Fruit fly (Drosophila melanogaster) whole organism, embryonic: ENCODE measurements around the gene SclA.

Experiments
- CG1024 ChIP-seq: fragments of 200-800 bp; sonication (Bioruptor generic); IDR thresholded peaks from 2 replicates; pipeline ENCODE4 v1.3.6; 2022; ENCODE audit warnings: missing biosample characterization, missing genetic modification characterization
- CG10462 ChIP-seq: fragments of 200-800 bp; sonication (Bioruptor generic); optimal IDR thresholded peaks from 2 replicates; lab custom pipeline; 2016; ENCODE audit warnings: missing biosample characterization, missing genetic modification characterization
- CG10565 ChIP-seq: fragments of 200-800 bp; sonication (Bioruptor generic); optimal IDR thresholded peaks from 3 replicates; lab custom pipeline; 2016; ENCODE audit warnings: missing biosample characterization, mild to moderate bottlenecking, missing genetic modification characterization
- CG11093 ChIP-seq: fragments of 200-800 bp; sonication (Bioruptor generic); IDR thresholded peaks from 3 replicates; pipeline ENCODE4 v1.3.6; 2022; ENCODE audit warnings: missing biosample characterization, missing genetic modification characterization
- CG11723 ChIP-seq: fragments of 200-800 bp; sonication (Bioruptor generic); optimal IDR thresholded peaks from 2 replicates; lab custom pipeline; 2017; ENCODE audit warnings: missing biosample characterization, mild to moderate bottlenecking, missing genetic modification characterization
- CG1233 ChIP-seq: fragments of 200-800 bp; sonication (Bioruptor generic); optimal IDR thresholded peaks from 4 replicates; lab custom pipeline; 2018; ENCODE audit warnings: missing biosample characterization, mild to moderate bottlenecking, missing genetic modification characterization
- CG15073 ChIP-seq: fragments of 200-800 bp; sonication (Bioruptor generic); optimal IDR thresholded peaks from 2 replicates; lab custom pipeline; 2016; ENCODE audit warnings: missing biosample characterization, missing genetic modification characterization
- CG1832 ChIP-seq: fragments of 200-800 bp; sonication (Bioruptor generic); optimal IDR thresholded peaks from 2 replicates; lab custom pipeline; 2017; ENCODE audit warnings: missing biosample characterization, mild to moderate bottlenecking, missing genetic modification characterization, inconsistent platforms
- CG18599 ChIP-seq: fragments of 200-800 bp; sonication (Bioruptor generic); optimal IDR thresholded peaks from 3 replicates; lab custom pipeline; 2017; ENCODE audit warnings: missing biosample characterization, missing genetic modification characterization, mild to moderate bottlenecking, moderate library complexity, missing genetic modification reagents
- CG18619 ChIP-seq: fragments of 200-800 bp; sonication (Bioruptor generic); optimal IDR thresholded peaks from 3 replicates; lab custom pipeline; 2017; ENCODE audit warnings: missing biosample characterization, mild to moderate bottlenecking, missing genetic modification characterization
- CG2120 ChIP-seq: fragments of 200-800 bp; sonication (Bioruptor generic); optimal IDR thresholded peaks from 3 replicates; lab custom pipeline; 2016; ENCODE audit warnings: missing biosample characterization, missing genetic modification characterization
- CG2199 ChIP-seq: fragments of 200-800 bp; sonication (Bioruptor generic); IDR thresholded peaks from 3 replicates; pipeline ENCODE4 v1.3.6; 2022; ENCODE audit warnings: missing biosample characterization, missing genetic modification characterization
- CG31224 ChIP-seq: fragments of 200-800 bp; sonication (Bioruptor generic); IDR thresholded peaks from 2 replicates; pipeline ENCODE4 v1.3.6; 2022; ENCODE audit warnings: missing biosample characterization, missing genetic modification characterization
- CG32532 ChIP-seq: fragments of 200-800 bp; sonication (Bioruptor generic); IDR thresholded peaks from 2 replicates; pipeline ENCODE4 v1.3.6; 2022; ENCODE audit warnings: missing biosample characterization, missing genetic modification characterization
- CG33213 ChIP-seq: fragments of 200-800 bp; sonication (Bioruptor generic); optimal IDR thresholded peaks from 3 replicates; lab custom pipeline; 2016; ENCODE audit warnings: missing biosample characterization, missing genetic modification characterization
- CG34376 ChIP-seq: fragments of 200-800 bp; sonication (Bioruptor generic); optimal IDR thresholded peaks from 2 replicates; lab custom pipeline; 2018; ENCODE audit warnings: missing biosample characterization, mild to moderate bottlenecking, missing genetic modification characterization
- CG4282 ChIP-seq: fragments of 200-800 bp; sonication (Bioruptor generic); optimal IDR thresholded peaks from 2 replicates; lab custom pipeline; 2016; ENCODE audit warnings: missing biosample characterization, missing genetic modification characterization
- CG4360 ChIP-seq: fragments of 200-800 bp; sonication (Bioruptor generic); IDR thresholded peaks from 2 replicates; pipeline ENCODE4 v1.3.6; 2022; ENCODE audit warnings: missing biosample characterization, missing genetic modification characterization
- CG6654 ChIP-seq: fragments of 200-800 bp; sonication (Bioruptor generic); optimal IDR thresholded peaks from 2 replicates; lab custom pipeline; 2017; ENCODE audit warnings: missing biosample characterization, mild to moderate bottlenecking, missing genetic modification characterization
- CG6683 ChIP-seq: fragments of 200-800 bp; sonication (Bioruptor generic); optimal IDR thresholded peaks from 2 replicates; lab custom pipeline; 2017; ENCODE audit warnings: missing biosample characterization, mild to moderate bottlenecking, missing genetic modification characterization, missing genetic modification reagents
- CG6813 ChIP-seq: fragments of 200-800 bp; sonication (Bioruptor generic); optimal IDR thresholded peaks from 2 replicates; lab custom pipeline; 2017; ENCODE audit warnings: missing biosample characterization, missing genetic modification characterization, mild to moderate bottlenecking, moderate library complexity, missing genetic modification reagents
- CG7928 ChIP-seq: fragments of 200-800 bp; sonication (Bioruptor generic); optimal IDR thresholded peaks from 2 replicates; lab custom pipeline; 2017; ENCODE audit warnings: missing biosample characterization, mild to moderate bottlenecking, missing genetic modification characterization
- CG9932 ChIP-seq: fragments of 200-800 bp; sonication (Bioruptor generic); IDR thresholded peaks from 2 replicates; pipeline ENCODE4 v1.3.6; 2022; ENCODE audit warnings: missing biosample characterization, missing genetic modification characterization
- CrebB ChIP-seq: fragments of 200-800 bp; sonication (Bioruptor generic); optimal IDR thresholded peaks from 3 replicates; lab custom pipeline; 2018; ENCODE audit warnings: missing biosample characterization, mild to moderate bottlenecking, missing genetic modification characterization
- Dip2 ChIP-seq: fragments of 200-800 bp; sonication (Bioruptor generic); IDR thresholded peaks from 2 replicates; pipeline ENCODE4 v1.3.6; 2022; ENCODE audit warnings: missing biosample characterization, missing genetic modification characterization
- Doc2 ChIP-seq: fragments of 200-800 bp; sonication (Bioruptor generic); IDR thresholded peaks from 2 replicates; pipeline ENCODE4 v1.3.6; 2022; ENCODE audit warnings: missing biosample characterization, missing genetic modification characterization
- Doc3 ChIP-seq: fragments of 200-800 bp; sonication (Bioruptor generic); IDR thresholded peaks from 3 replicates; pipeline ENCODE4 v1.3.6; 2022; ENCODE audit warnings: missing biosample characterization, missing genetic modification characterization; ENCODE audit not compliant: partially characterized antibody
- Fer2 ChIP-seq: fragments of 200-800 bp; sonication (Bioruptor generic); optimal IDR thresholded peaks from 2 replicates; lab custom pipeline; 2018; ENCODE audit warnings: missing biosample characterization, mild to moderate bottlenecking, missing genetic modification characterization, moderate library complexity
- Hr51 ChIP-seq, 2 experiments: fragments of 200-800 bp; sonication (Bioruptor generic); optimal IDR thresholded peaks; 2 replicates in 1 of 2; 3 replicates in 1 of 2; lab custom pipeline; 2016 to 2018; ENCODE audit warnings: missing biosample characterization in 2 of 2, missing genetic modification characterization in 2 of 2, mild to moderate bottlenecking in 1 of 2, moderate library complexity in 1 of 2
- Pdp1 ChIP-seq, 2 experiments: fragments of 200-800 bp; sonication (Bioruptor generic); optimal IDR thresholded peaks; 3 replicates each; lab custom pipeline; 2016; ENCODE audit warnings: missing biosample characterization in 2 of 2, missing genetic modification characterization in 2 of 2, mild to moderate bottlenecking in 1 of 2, moderate library complexity in 1 of 2
- abd-A ChIP-seq: fragments of 200-800 bp; sonication (Bioruptor generic); optimal IDR thresholded peaks from 3 replicates; lab custom pipeline; 2019; ENCODE audit warnings: missing biosample characterization, mild to moderate bottlenecking, missing genetic modification characterization, moderate library complexity
- ara ChIP-seq: fragments of 200-800 bp; sonication (Bioruptor generic); IDR thresholded peaks from 2 replicates; pipeline ENCODE4 v1.3.6; 2022; ENCODE audit warnings: missing biosample characterization, missing genetic modification characterization
- chinmo ChIP-seq: fragments of 200-800 bp; sonication (Bioruptor generic); IDR thresholded peaks from 4 replicates; pipeline ENCODE4 v1.3.6; 2022; ENCODE audit warnings: missing biosample characterization, missing genetic modification characterization; ENCODE audit not compliant: partially characterized antibody
- fd102C ChIP-seq: fragments of 200-800 bp; sonication (Bioruptor generic); optimal IDR thresholded peaks from 2 replicates; lab custom pipeline; 2018; ENCODE audit warnings: missing biosample characterization, mild to moderate bottlenecking, missing genetic modification characterization, moderate library complexity
- ftz-f1 ChIP-seq: fragments of 200-800 bp; sonication (Bioruptor generic); optimal IDR thresholded peaks from 2 replicates; lab custom pipeline; 2016; ENCODE audit warnings: missing biosample characterization, missing genetic modification characterization
- grau ChIP-seq: fragments of 200-800 bp; optimal IDR thresholded peaks from 3 replicates; lab custom pipeline; 2019; ENCODE audit warnings: missing biosample characterization, mild to moderate bottlenecking, missing genetic modification characterization, moderate library complexity
- ind ChIP-seq: fragments of 200-800 bp; sonication (Bioruptor generic); optimal IDR thresholded peaks from 3 replicates; lab custom pipeline; 2016; ENCODE audit warnings: missing biosample characterization, missing genetic modification characterization
- insv ChIP-seq, 2 experiments: fragments of 200-800 bp; sonication (Bioruptor generic); optimal IDR thresholded peaks; 3 replicates each; lab custom pipeline; 2016 to 2018; ENCODE audit warnings: missing biosample characterization in 2 of 2, missing genetic modification characterization in 2 of 2
- kah ChIP-seq: fragments of 200-800 bp; sonication (Bioruptor generic); optimal IDR thresholded peaks from 2 replicates; lab custom pipeline; 2018; ENCODE audit warnings: missing biosample characterization, mild to moderate bottlenecking, missing genetic modification characterization
- luna ChIP-seq: fragments of 200-800 bp; sonication (Bioruptor generic); optimal IDR thresholded peaks from 2 replicates; lab custom pipeline; 2016; ENCODE audit warnings: missing biosample characterization, missing genetic modification characterization
- ro ChIP-seq: fragments of 200-800 bp; sonication (Bioruptor generic); IDR thresholded peaks from 2 replicates; pipeline ENCODE4 v1.3.6; 2022; ENCODE audit warnings: missing biosample characterization, missing genetic modification characterization
- run ChIP-seq: fragments of 200-800 bp; sonication (Bioruptor generic); optimal IDR thresholded peaks from 3 replicates; lab custom pipeline; 2018; ENCODE audit warnings: missing biosample characterization, mild to moderate bottlenecking, missing genetic modification characterization
- salm ChIP-seq: fragments of 200-800 bp; sonication (Bioruptor generic); optimal IDR thresholded peaks from 2 replicates; lab custom pipeline; 2018; ENCODE audit warnings: missing biosample characterization, mild to moderate bottlenecking, missing genetic modification characterization
- seq ChIP-seq: fragments of 200-800 bp; sonication (Bioruptor generic); IDR thresholded peaks from 2 replicates; pipeline ENCODE4 v1.3.6; 2022; ENCODE audit warnings: missing biosample characterization, missing genetic modification characterization
- shn ChIP-seq: fragments of 200-800 bp; sonication (Bioruptor generic); optimal IDR thresholded peaks from 3 replicates; lab custom pipeline; 2016; ENCODE audit warnings: missing biosample characterization, missing genetic modification characterization
- sna ChIP-seq: fragments of 200-800 bp; sonication (Bioruptor generic); IDR thresholded peaks from 2 replicates; pipeline ENCODE4 v1.3.6; 2022; ENCODE audit warnings: missing biosample characterization, missing genetic modification characterization; ENCODE audit not compliant: partially characterized antibody
- stwl ChIP-seq: fragments of 200-800 bp; sonication (Bioruptor generic); optimal IDR thresholded peaks from 3 replicates; lab custom pipeline; 2018; ENCODE audit warnings: missing biosample characterization, mild to moderate bottlenecking, missing genetic modification characterization, moderate library complexity
- unpg ChIP-seq: fragments of 200-800 bp; sonication (Bioruptor generic); optimal IDR thresholded peaks from 3 replicates; lab custom pipeline; 2018; ENCODE audit warnings: missing biosample characterization, mild to moderate bottlenecking, missing genetic modification characterization, moderate library complexity
- zf30C ChIP-seq: fragments of 200-800 bp; sonication (Bioruptor generic); optimal IDR thresholded peaks from 3 replicates; lab custom pipeline; 2018; ENCODE audit warnings: missing biosample characterization, mild to moderate bottlenecking, missing genetic modification characterization
- zfh1 ChIP-seq: fragments of 200-800 bp; sonication (Bioruptor generic); IDR thresholded peaks from 3 replicates; pipeline ENCODE4 v1.3.6; 2022; ENCODE audit warnings: missing biosample characterization, missing genetic modification characterization

SclA gene

dm6 chr2L:16817421-16818101, 20.2 kb upstream of the SclA start (continued):
- no peak for TF ChIP-seq CG6683 (GFP tag; lab: Kevin White, UChicago)
- TF ChIP-seq ro (GFP tag; lab: Robert Waterston, UW), result no peak
- TF ChIP-seq unpg (GFP tag; lab: Kevin White, UChicago), result peak; percentile 28
- TF ChIP-seq CG1024, result no peak
- peak; percentile 57 for TF ChIP-seq CG9932 (GFP tag; lab: Robert Waterston, UW)
- TF ChIP-seq seq (GFP tag; lab: Robert Waterston, UW), result 0 out of 2 replicates have a peak, but pooled peaks have one; percentile 30
- TF ChIP-seq CG18619, result no peak
- no peak for TF ChIP-seq CG11723 (GFP tag; lab: Kevin White, UChicago)
- TF ChIP-seq insv (GFP tag; optimal IDR thresholded peaks at IDR 0.05; lab: Kevin White, UChicago), result peak; percentile 76 to 97
- TF ChIP-seq CG6813 (GFP tag; lab: Kevin White, UChicago), result no peak
- no peak for TF ChIP-seq chinmo (GFP tag; lab: Robert Waterston, UW)
- no peak for TF ChIP-seq CG10565 (GFP tag; lab: Kevin White, UChicago)
- TF ChIP-seq salm, result no peak
- TF ChIP-seq CG15073 (GFP tag; lab: Kevin White, UChicago), result no peak
- no peak for TF ChIP-seq kah (GFP tag; lab: Kevin White, UChicago)
- no peak for TF ChIP-seq CG4360
- TF ChIP-seq Doc3 (GFP tag; lab: Robert Waterston, UW), result no peak
- TF ChIP-seq CG10462 (GFP tag; lab: Kevin White, UChicago), result no peak
- peak; percentile 63 for TF ChIP-seq CG2120 (GFP tag; lab: Kevin White, UChicago)
- TF ChIP-seq ara, result no peak
- TF ChIP-seq CG2199 (GFP tag; lab: Robert Waterston, UW), result no peak
- TF ChIP-seq ind (GFP tag; lab: Kevin White, UChicago), result peak; percentile 1
- TF ChIP-seq luna (GFP tag; lab: Kevin White, UChicago), result peak; percentile 6
- no peak for TF ChIP-seq stwl (tag; lab: Kevin White, UChicago)
- TF ChIP-seq Fer2 (tag; lab: Kevin White, UChicago), result no peak
- peak; percentile 38 for TF ChIP-seq shn (GFP tag; lab: Kevin White, UChicago)
- no peak for TF ChIP-seq CG1832 (GFP tag; lab: Kevin White, UChicago)
- no peak for TF ChIP-seq CG31224 (GFP tag; lab: Robert Waterston, UW)
- no peak for TF ChIP-seq run (tag; lab: Kevin White, UChicago)
- TF ChIP-seq CrebB (tag; lab: Kevin White, UChicago), result no peak
- TF ChIP-seq Hr51 (GFP tag; optimal IDR thresholded peaks at IDR 0.05; lab: Kevin White, UChicago), result peak in 1 of 2 experiments; percentile 37
- peak; percentile 41; the same call in 1 of the 3 replicates for TF ChIP-seq zfh1 (GFP tag; lab: Robert Waterston, UW)
- TF ChIP-seq Doc2 (GFP tag; lab: Robert Waterston, UW), result no peak
- no peak for TF ChIP-seq CG18599 (GFP tag; lab: Kevin White, UChicago)
- no peak for TF ChIP-seq sna (GFP tag; lab: Robert Waterston, UW)
- TF ChIP-seq fd102C (GFP tag; lab: Kevin White, UChicago), result no peak
- no peak for TF ChIP-seq CG7928 (GFP tag; lab: Kevin White, UChicago)
- TF ChIP-seq CG34376 (GFP tag; lab: Kevin White, UChicago), result peak; percentile 22
- no peak for TF ChIP-seq CG4282 (GFP tag; lab: Kevin White, UChicago)
- no peak for TF ChIP-seq Dip2 (GFP tag; lab: Robert Waterston, UW)
- TF ChIP-seq CG6654 (GFP tag; lab: Kevin White, UChicago), result no peak
- TF ChIP-seq CG1233 (GFP tag; lab: Kevin White, UChicago), result no peak
- TF ChIP-seq ftz-f1 (GFP tag; lab: Kevin White, UChicago), result peak; percentile 13
- TF ChIP-seq abd-A (tag; lab: Kevin White, UChicago), result no peak
- no peak for TF ChIP-seq CG33213 (GFP tag; lab: Kevin White, UChicago)
- TF ChIP-seq Pdp1 (GFP tag; optimal IDR thresholded peaks at IDR 0.05; lab: Kevin White, UChicago), result peak; percentile 49 to 97
- peak; percentile 89 for TF ChIP-seq grau (tag; lab: Kevin White, UChicago)
- TF ChIP-seq CG11093, result no peak
- no peak for TF ChIP-seq zf30C
- peak; percentile 22; the same call in 1 of the 2 replicates for TF ChIP-seq CG32532
